Fruit fly (Drosophila melanogaster) whole organism, prepupa: Measurements from ENCODE around the gene AsnS.

ENCODE experiments used
- Blimp-1 ChIP-seq: fragments of 200-800 bp; sonication (Bioruptor generic); optimal IDR thresholded peaks from 3 replicates; lab custom pipeline; 2017; ENCODE audit warnings: missing biosample characterization, missing genetic modification characterization, mild to moderate bottlenecking, moderate library complexity, missing genetic modification reagents
- CG10631 ChIP-seq: fragments of 200-800 bp; sonication (Bioruptor generic); optimal IDR thresholded peaks from 2 replicates; lab custom pipeline; 2016; ENCODE audit warnings: missing biosample characterization, missing genetic modification characterization
- CG10669 ChIP-seq: fragments of 200-800 bp; sonication (Bioruptor generic); optimal IDR thresholded peaks from 3 replicates; lab custom pipeline; 2018; ENCODE audit warnings: missing biosample characterization, mild to moderate bottlenecking, missing genetic modification characterization, moderate library complexity
- CG11294 ChIP-seq: fragments of 200-800 bp; sonication (Bioruptor generic); IDR thresholded peaks from 2 replicates; pipeline ENCODE4 v1.3.6; 2022; ENCODE audit warnings: missing biosample characterization, missing genetic modification characterization
- CG11762 ChIP-seq: fragments of 200-800 bp; sonication (Bioruptor generic); optimal IDR thresholded peaks from 3 replicates; lab custom pipeline; 2016; ENCODE audit warnings: missing biosample characterization, missing genetic modification characterization; ENCODE audit not compliant: insufficient read depth
- CG11902 ChIP-seq: fragments of 200-800 bp; sonication (Bioruptor generic); optimal IDR thresholded peaks from 3 replicates; lab custom pipeline; 2016; ENCODE audit warnings: missing biosample characterization, missing genetic modification characterization
- CG15336 ChIP-seq: fragments of 200-800 bp; sonication (Bioruptor generic); IDR thresholded peaks from 2 replicates; pipeline ENCODE4 v1.3.6; 2022; ENCODE audit warnings: missing biosample characterization, missing genetic modification characterization
- CG1621 ChIP-seq: fragments of 200-800 bp; sonication (Bioruptor generic); optimal IDR thresholded peaks from 3 replicates; lab custom pipeline; 2018; ENCODE audit warnings: missing biosample characterization, mild to moderate bottlenecking, missing genetic modification characterization
- CG16779 ChIP-seq: fragments of 200-800 bp; sonication (Bioruptor generic); optimal IDR thresholded peaks from 3 replicates; lab custom pipeline; 2017; ENCODE audit warnings: missing biosample characterization, mild to moderate bottlenecking, missing genetic modification characterization
- CG3032 ChIP-seq: fragments of 200-800 bp; optimal IDR thresholded peaks from 2 replicates; lab custom pipeline; 2019; ENCODE audit warnings: missing biosample characterization, mild to moderate bottlenecking, missing genetic modification characterization, moderate library complexity
- CG32006 ChIP-seq: fragments of 200-800 bp; sonication (Bioruptor generic); optimal IDR thresholded peaks from 3 replicates; lab custom pipeline; 2017; ENCODE audit warnings: missing biosample characterization, mild to moderate bottlenecking, missing genetic modification characterization
- CG34406 ChIP-seq: fragments of 200-800 bp; sonication (Bioruptor generic); optimal IDR thresholded peaks from 3 replicates; lab custom pipeline; 2016; ENCODE audit warnings: missing biosample characterization, missing genetic modification characterization
- CG3919 ChIP-seq: fragments of 200-800 bp; sonication (Bioruptor generic); optimal IDR thresholded peaks from 3 replicates; lab custom pipeline; 2016; ENCODE audit warnings: missing biosample characterization, missing genetic modification characterization
- CG4318 ChIP-seq: fragments of 200-800 bp; sonication (Bioruptor generic); optimal IDR thresholded peaks from 3 replicates; lab custom pipeline; 2017; ENCODE audit warnings: missing biosample characterization, mild to moderate bottlenecking, missing genetic modification characterization
- CG6163 ChIP-seq: fragments of 200-800 bp; sonication (Bioruptor generic); IDR thresholded peaks from 3 replicates; pipeline ENCODE4 v1.3.6; 2022; ENCODE audit warnings: missing biosample characterization, missing genetic modification characterization
- CG6276 ChIP-seq: fragments of 200-800 bp; sonication (Bioruptor generic); optimal IDR thresholded peaks from 2 replicates; lab custom pipeline; 2017; ENCODE audit warnings: missing biosample characterization, mild to moderate bottlenecking, missing genetic modification characterization
- CG6792 ChIP-seq: fragments of 200-800 bp; sonication (Bioruptor generic); optimal IDR thresholded peaks from 3 replicates; lab custom pipeline; 2016; ENCODE audit warnings: missing biosample characterization, missing genetic modification characterization
- CG7368 ChIP-seq: fragments of 200-800 bp; sonication (Bioruptor generic); optimal IDR thresholded peaks from 3 replicates; lab custom pipeline; 2016; ENCODE audit warnings: missing biosample characterization, missing genetic modification characterization
- CG8119 ChIP-seq: fragments of 200-800 bp; sonication (Bioruptor generic); IDR thresholded peaks from 3 replicates; pipeline ENCODE4 v1.3.6; 2022; ENCODE audit warnings: missing biosample characterization, missing genetic modification characterization
- CG8319 ChIP-seq: fragments of 200-800 bp; sonication (Bioruptor generic); optimal IDR thresholded peaks from 3 replicates; lab custom pipeline; 2016; ENCODE audit warnings: missing biosample characterization, missing genetic modification characterization
- CG8632 ChIP-seq: fragments of 200-800 bp; sonication (Bioruptor generic); optimal IDR thresholded peaks from 3 replicates; lab custom pipeline; 2016; ENCODE audit warnings: missing biosample characterization, missing genetic modification characterization
- CG9139 ChIP-seq: fragments of 200-800 bp; sonication (Bioruptor generic); optimal IDR thresholded peaks from 3 replicates; lab custom pipeline; 2017; ENCODE audit warnings: missing biosample characterization, mild to moderate bottlenecking, missing genetic modification characterization
- Eip78C ChIP-seq: fragments of 200-800 bp; sonication (Bioruptor generic); peaks from one replicate; lab custom pipeline; 2016; ENCODE audit warnings: missing biosample characterization, missing genetic modification characterization
- Eip93F ChIP-seq: fragments of 200-800 bp; sonication (Bioruptor generic); optimal IDR thresholded peaks from 2 replicates; lab custom pipeline; 2016; ENCODE audit warnings: missing biosample characterization, mild to moderate bottlenecking, missing genetic modification characterization
- Ets21C ChIP-seq: fragments of 200-800 bp; sonication (Bioruptor generic); optimal IDR thresholded peaks from 3 replicates; lab custom pipeline; 2016; ENCODE audit warnings: missing biosample characterization, missing genetic modification characterization
- Ets96B ChIP-seq: fragments of 200-800 bp; optimal IDR thresholded peaks from 2 replicates; lab custom pipeline; 2019; ENCODE audit warnings: missing biosample characterization, mild to moderate bottlenecking, missing genetic modification characterization, moderate library complexity
- Gug ChIP-seq: fragments of 200-800 bp; sonication (Bioruptor generic); IDR thresholded peaks from 2 replicates; pipeline ENCODE4 v1.3.6; 2022; ENCODE audit warnings: missing biosample characterization, missing genetic modification characterization
- Hr39 ChIP-seq: fragments of 200-800 bp; sonication (Bioruptor generic); optimal IDR thresholded peaks from 2 replicates; lab custom pipeline; 2016; ENCODE audit warnings: missing biosample characterization, missing genetic modification characterization
- Lpt ChIP-seq: fragments of 200-800 bp; sonication (Bioruptor generic); optimal IDR thresholded peaks from 3 replicates; lab custom pipeline; 2016; ENCODE audit warnings: missing biosample characterization, missing genetic modification characterization
- OdsH ChIP-seq: fragments of 200-800 bp; sonication (Bioruptor generic); optimal IDR thresholded peaks from 3 replicates; lab custom pipeline; 2016; ENCODE audit warnings: missing biosample characterization, missing genetic modification characterization
- Smox ChIP-seq: fragments of 200-800 bp; sonication (Bioruptor generic); optimal IDR thresholded peaks from 3 replicates; lab custom pipeline; 2016; ENCODE audit warnings: missing biosample characterization, missing genetic modification characterization
- Sox14 ChIP-seq: fragments of 200-800 bp; sonication (Bioruptor generic); optimal IDR thresholded peaks from 3 replicates; lab custom pipeline; 2016; ENCODE audit warnings: missing biosample characterization, missing genetic modification characterization
- Sox15 ChIP-seq: fragments of 200-800 bp; sonication (Bioruptor generic); optimal IDR thresholded peaks from 3 replicates; lab custom pipeline; 2016; ENCODE audit warnings: missing biosample characterization, missing genetic modification characterization
- achi ChIP-seq: fragments of 200-800 bp; sonication (Bioruptor generic); optimal IDR thresholded peaks from 3 replicates; lab custom pipeline; 2016; ENCODE audit warnings: missing biosample characterization, missing genetic modification characterization
- acj6 ChIP-seq: fragments of 200-800 bp; sonication (Bioruptor generic); optimal IDR thresholded peaks from 3 replicates; lab custom pipeline; 2016; ENCODE audit warnings: missing biosample characterization, missing genetic modification characterization
- cyc ChIP-seq: fragments of 200-800 bp; sonication (Bioruptor generic); optimal IDR thresholded peaks from 3 replicates; lab custom pipeline; 2016; ENCODE audit warnings: missing biosample characterization, missing genetic modification characterization
- dac ChIP-seq: fragments of 200-800 bp; sonication (Bioruptor generic); optimal IDR thresholded peaks from 2 replicates; lab custom pipeline; 2017; ENCODE audit warnings: missing biosample characterization, mild to moderate bottlenecking, missing genetic modification characterization
- dsx ChIP-seq: fragments of 200-800 bp; optimal IDR thresholded peaks from 3 replicates; lab custom pipeline; 2019; ENCODE audit warnings: missing biosample characterization, mild to moderate bottlenecking, missing genetic modification characterization, moderate library complexity; ENCODE audit not compliant: poor library complexity, severe bottlenecking
- eg ChIP-seq: fragments of 200-800 bp; sonication (Bioruptor generic); IDR thresholded peaks from 3 replicates; pipeline ENCODE4 v1.3.6; 2022; ENCODE audit warnings: missing biosample characterization, missing genetic modification characterization
- esn ChIP-seq: fragments of 200-800 bp; sonication (Bioruptor generic); optimal IDR thresholded peaks from 2 replicates; lab custom pipeline; 2016; ENCODE audit warnings: missing biosample characterization, mild to moderate bottlenecking, missing genetic modification characterization, moderate library complexity
- fd59A ChIP-seq: fragments of 200-800 bp; sonication (Bioruptor generic); optimal IDR thresholded peaks from 2 replicates; lab custom pipeline; 2017; ENCODE audit warnings: missing biosample characterization, mild to moderate bottlenecking, missing genetic modification characterization, missing genetic modification reagents
- fkh ChIP-seq: fragments of 200-800 bp; sonication (Bioruptor generic); optimal IDR thresholded peaks from 3 replicates; lab custom pipeline; 2017; ENCODE audit warnings: missing biosample characterization, mild to moderate bottlenecking, missing genetic modification characterization, moderate library complexity
- lz ChIP-seq: fragments of 200-800 bp; sonication (Bioruptor generic); optimal IDR thresholded peaks from 3 replicates; lab custom pipeline; 2016; ENCODE audit warnings: missing biosample characterization, missing genetic modification characterization
- net ChIP-seq: fragments of 200-800 bp; sonication (Bioruptor generic); optimal IDR thresholded peaks from 3 replicates; lab custom pipeline; 2016; ENCODE audit warnings: missing biosample characterization, missing genetic modification characterization
- salr ChIP-seq, 2 experiments: fragments of 200-800 bp; sonication (Bioruptor generic); optimal IDR thresholded peaks; 3 replicates each; lab custom pipeline; 2016 to 2018; ENCODE audit warnings: missing biosample characterization in 2 of 2, missing genetic modification characterization in 2 of 2, mild to moderate bottlenecking in 1 of 2
- spab ChIP-seq: fragments of 200-800 bp; sonication (Bioruptor generic); optimal IDR thresholded peaks from 2 replicates; lab custom pipeline; 2017; ENCODE audit warnings: missing biosample characterization, mild to moderate bottlenecking, missing genetic modification characterization, missing genetic modification reagents
- ss ChIP-seq, 2 experiments: fragments of 200-800 bp; sonication (Bioruptor generic); optimal IDR thresholded peaks; 2 replicates in 1 of 2; 3 replicates in 1 of 2; lab custom pipeline; 2017 to 2018; ENCODE audit warnings: mild to moderate bottlenecking in 2 of 2, missing biosample characterization in 2 of 2, missing genetic modification characterization in 2 of 2, moderate library complexity in 1 of 2
- topi ChIP-seq: fragments of 200-800 bp; sonication (Bioruptor generic); optimal IDR thresholded peaks from 3 replicates; lab custom pipeline; 2016; ENCODE audit warnings: missing biosample characterization, missing genetic modification characterization
- vri ChIP-seq: fragments of 200-800 bp; sonication (Bioruptor generic); optimal IDR thresholded peaks from 3 replicates; lab custom pipeline; 2016; ENCODE audit warnings: missing biosample characterization, mild to moderate bottlenecking, missing genetic modification characterization

AsnS gene

DNA sequence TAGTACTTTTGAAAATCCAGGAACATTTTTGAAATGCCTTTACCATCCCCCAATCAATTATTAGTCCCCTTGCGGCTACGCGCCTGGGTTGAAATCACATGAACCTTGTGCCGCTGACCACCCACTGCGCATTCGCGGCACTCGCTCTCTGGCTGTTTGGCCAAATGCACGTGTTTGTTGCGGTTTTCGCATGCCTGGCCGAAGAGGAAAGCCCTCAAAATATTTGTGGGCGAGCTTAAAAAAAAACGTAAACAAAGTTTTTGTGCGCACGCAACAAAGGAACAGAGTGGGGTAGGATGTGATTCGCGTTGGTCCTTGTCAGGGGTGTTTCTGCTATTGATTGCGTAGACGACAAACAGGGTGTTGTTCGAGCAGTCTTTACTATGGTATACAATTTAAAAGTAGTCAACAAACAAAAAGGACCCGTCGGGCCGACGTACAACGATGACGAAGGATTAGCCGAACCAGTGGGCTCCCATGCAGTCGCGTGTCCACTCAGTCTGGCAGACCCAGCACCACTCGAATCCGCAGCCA, 21.5 kb downstream of the AsnS start:
- TF ChIP-seq Ets96B, result no peak
- no peak for TF ChIP-seq CG8632 (GFP tag; lab: Kevin White, UChicago)
- no peak for TF ChIP-seq dsx
- no peak for TF ChIP-seq dac
- no peak for TF ChIP-seq Smox (GFP tag; lab: Kevin White, UChicago)
- no peak for TF ChIP-seq OdsH
- no peak for TF ChIP-seq CG6792 (GFP tag; lab: Kevin White, UChicago)
- no peak for TF ChIP-seq net (GFP tag; lab: Kevin White, UChicago)
- no peak for TF ChIP-seq Sox14 (GFP tag; lab: Kevin White, UChicago)
- TF ChIP-seq Lpt (GFP tag; lab: Kevin White, UChicago), result no peak

DNA sequence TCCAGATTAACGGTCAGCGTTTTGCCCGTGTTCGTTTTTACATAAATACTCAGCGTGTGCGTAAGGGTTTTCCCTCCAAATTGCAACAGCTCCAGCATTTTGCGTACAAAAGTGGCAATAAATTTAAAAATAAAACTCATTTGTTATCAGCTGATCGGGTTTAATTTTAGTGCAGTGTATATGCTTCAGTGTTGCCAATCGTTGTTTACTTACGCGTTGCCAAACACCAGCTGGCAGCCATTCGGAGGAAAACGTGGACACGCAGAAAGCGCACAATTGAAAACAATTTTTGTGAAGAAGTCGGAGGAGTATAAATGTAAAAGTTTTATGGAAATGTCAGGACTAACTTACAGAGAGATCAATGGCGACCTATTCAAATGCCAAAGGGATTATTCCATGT, 23.6 kb downstream of the AsnS start, which contains the start of the genes Targ3 and park:
Gene Targ3, plus strand, starts transcription at position 269 of the 400 bp plus-strand sequence.
Gene park, minus strand, starts transcription at position 291 of the 400 bp plus-strand sequence.
- peak; percentile 25 for TF ChIP-seq CG34406
- TF ChIP-seq CG11294 (GFP tag; lab: Robert Waterston, UW), result no peak
- TF ChIP-seq fd59A (GFP tag; lab: Kevin White, UChicago), result no peak
- no peak for TF ChIP-seq CG7368 (GFP tag; lab: Kevin White, UChicago)
- TF ChIP-seq Hr39 (GFP tag; lab: Kevin White, UChicago), result peak; percentile 56
- TF ChIP-seq CG3032, result no peak
- no peak for TF ChIP-seq Gug
- peak; percentile 54 for TF ChIP-seq esn (GFP tag; lab: Kevin White, UChicago)
- no peak for TF ChIP-seq Blimp-1
- TF ChIP-seq Ets21C, result no peak
- TF ChIP-seq topi (GFP tag; lab: Kevin White, UChicago), result no peak
- TF ChIP-seq CG11902, result no peak
- no peak for TF ChIP-seq CG8119 (GFP tag; lab: Robert Waterston, UW)
- TF ChIP-seq CG6276, result no peak
- no peak for TF ChIP-seq cyc
- peak; percentile 39 for TF ChIP-seq acj6
- TF ChIP-seq Eip93F (GFP tag; lab: Kevin White, UChicago), result no peak
- no peak for TF ChIP-seq eg
- TF ChIP-seq spab, result no peak
- peak; percentile 100 for TF ChIP-seq fkh (GFP tag; lab: Kevin White, UChicago)
- peak; percentile 20 for TF ChIP-seq CG10631
- peak; percentile 24 for TF ChIP-seq Smox (GFP tag; lab: Kevin White, UChicago)
- no peak for TF ChIP-seq ss (GFP tag; optimal IDR thresholded peaks at IDR 0.05; lab: Kevin White, UChicago)
- TF ChIP-seq OdsH, result peak; percentile 31
- peak; percentile 12; the same call in 1 of the 3 replicates for TF ChIP-seq CG6163
- TF ChIP-seq CG1621 (tag; lab: Kevin White, UChicago), result no peak
- TF ChIP-seq vri (GFP tag; lab: Kevin White, UChicago), result peak; percentile 43
- TF ChIP-seq achi, result peak; percentile 22
- no peak for TF ChIP-seq Lpt (GFP tag; lab: Kevin White, UChicago)
- TF ChIP-seq CG9139 (GFP tag; lab: Kevin White, UChicago), result no peak
- TF ChIP-seq Ets96B, result no peak
- TF ChIP-seq Sox15 (GFP tag; lab: Kevin White, UChicago), result no peak
- no peak for TF ChIP-seq CG15336 (GFP tag; lab: Robert Waterston, UW)
- TF ChIP-seq CG3919 (GFP tag; lab: Kevin White, UChicago), result no peak
- TF ChIP-seq CG6792 (GFP tag; lab: Kevin White, UChicago), result no peak
- no peak for TF ChIP-seq CG10669
- peak; percentile 33 for TF ChIP-seq Eip78C (GFP tag; lab: Kevin White, UChicago)
- TF ChIP-seq CG11762 (GFP tag; lab: Kevin White, UChicago), result no peak
- TF ChIP-seq net (GFP tag; lab: Kevin White, UChicago), result peak; percentile 31
- TF ChIP-seq dac, result no peak
- peak; percentile 7 for TF ChIP-seq lz
- TF ChIP-seq salr (GFP tag; optimal IDR thresholded peaks at IDR 0.05; lab: Kevin White, UChicago), result no peak
- no peak for TF ChIP-seq CG4318 (GFP tag; lab: Kevin White, UChicago)
- no peak for TF ChIP-seq CG8319 (GFP tag; lab: Kevin White, UChicago)
- no peak for TF ChIP-seq dsx
- TF ChIP-seq CG8632 (GFP tag; lab: Kevin White, UChicago), result no peak
- no peak for TF ChIP-seq CG16779 (tag; lab: Kevin White, UChicago)
- TF ChIP-seq CG32006 (GFP tag; lab: Kevin White, UChicago), result peak; percentile 1
